Fruit fly (Drosophila melanogaster) whole organism, prepupa: ENCODE measurements around the gene BckdhA.

Experiments used
- Blimp-1 ChIP-seq: fragments of 200-800 bp; sonication (Bioruptor generic); optimal IDR thresholded peaks from 3 replicates; lab custom pipeline; 2017; ENCODE audit warnings: missing biosample characterization, missing genetic modification characterization, mild to moderate bottlenecking, moderate library complexity, missing genetic modification reagents
- CG11294 ChIP-seq: fragments of 200-800 bp; sonication (Bioruptor generic); IDR thresholded peaks from 2 replicates; pipeline ENCODE4 v1.3.6; 2022; ENCODE audit warnings: missing biosample characterization, missing genetic modification characterization
- CG11902 ChIP-seq: fragments of 200-800 bp; sonication (Bioruptor generic); optimal IDR thresholded peaks from 3 replicates; lab custom pipeline; 2016; ENCODE audit warnings: missing biosample characterization, missing genetic modification characterization
- CG15336 ChIP-seq: fragments of 200-800 bp; sonication (Bioruptor generic); IDR thresholded peaks from 2 replicates; pipeline ENCODE4 v1.3.6; 2022; ENCODE audit warnings: missing biosample characterization, missing genetic modification characterization
- CG1621 ChIP-seq: fragments of 200-800 bp; sonication (Bioruptor generic); optimal IDR thresholded peaks from 3 replicates; lab custom pipeline; 2018; ENCODE audit warnings: missing biosample characterization, mild to moderate bottlenecking, missing genetic modification characterization
- CG16779 ChIP-seq: fragments of 200-800 bp; sonication (Bioruptor generic); optimal IDR thresholded peaks from 3 replicates; lab custom pipeline; 2017; ENCODE audit warnings: missing biosample characterization, mild to moderate bottlenecking, missing genetic modification characterization
- CG3032 ChIP-seq: fragments of 200-800 bp; optimal IDR thresholded peaks from 2 replicates; lab custom pipeline; 2019; ENCODE audit warnings: missing biosample characterization, mild to moderate bottlenecking, missing genetic modification characterization, moderate library complexity
- CG31627 ChIP-seq: fragments of 200-800 bp; sonication (Bioruptor generic); optimal IDR thresholded peaks from 3 replicates; lab custom pipeline; 2016; ENCODE audit warnings: missing biosample characterization, missing genetic modification characterization
- CG32006 ChIP-seq: fragments of 200-800 bp; sonication (Bioruptor generic); optimal IDR thresholded peaks from 3 replicates; lab custom pipeline; 2017; ENCODE audit warnings: missing biosample characterization, mild to moderate bottlenecking, missing genetic modification characterization
- CG34406 ChIP-seq: fragments of 200-800 bp; sonication (Bioruptor generic); optimal IDR thresholded peaks from 3 replicates; lab custom pipeline; 2016; ENCODE audit warnings: missing biosample characterization, missing genetic modification characterization
- CG3919 ChIP-seq: fragments of 200-800 bp; sonication (Bioruptor generic); optimal IDR thresholded peaks from 3 replicates; lab custom pipeline; 2016; ENCODE audit warnings: missing biosample characterization, missing genetic modification characterization
- CG4318 ChIP-seq: fragments of 200-800 bp; sonication (Bioruptor generic); optimal IDR thresholded peaks from 3 replicates; lab custom pipeline; 2017; ENCODE audit warnings: missing biosample characterization, mild to moderate bottlenecking, missing genetic modification characterization
- CG6792 ChIP-seq: fragments of 200-800 bp; sonication (Bioruptor generic); optimal IDR thresholded peaks from 3 replicates; lab custom pipeline; 2016; ENCODE audit warnings: missing biosample characterization, missing genetic modification characterization
- CG6808 ChIP-seq: fragments of 200-800 bp; sonication (Bioruptor generic); optimal IDR thresholded peaks from 3 replicates; lab custom pipeline; 2017; ENCODE audit warnings: missing biosample characterization, missing genetic modification characterization, mild to moderate bottlenecking, moderate library complexity, missing genetic modification reagents
- CG7368 ChIP-seq: fragments of 200-800 bp; sonication (Bioruptor generic); optimal IDR thresholded peaks from 3 replicates; lab custom pipeline; 2016; ENCODE audit warnings: missing biosample characterization, missing genetic modification characterization
- CG8119 ChIP-seq: fragments of 200-800 bp; sonication (Bioruptor generic); IDR thresholded peaks from 3 replicates; pipeline ENCODE4 v1.3.6; 2022; ENCODE audit warnings: missing biosample characterization, missing genetic modification characterization
- CG8319 ChIP-seq: fragments of 200-800 bp; sonication (Bioruptor generic); optimal IDR thresholded peaks from 3 replicates; lab custom pipeline; 2016; ENCODE audit warnings: missing biosample characterization, missing genetic modification characterization
- CG9139 ChIP-seq: fragments of 200-800 bp; sonication (Bioruptor generic); optimal IDR thresholded peaks from 3 replicates; lab custom pipeline; 2017; ENCODE audit warnings: missing biosample characterization, mild to moderate bottlenecking, missing genetic modification characterization
- Eip78C ChIP-seq: fragments of 200-800 bp; sonication (Bioruptor generic); peaks from one replicate; lab custom pipeline; 2016; ENCODE audit warnings: missing biosample characterization, missing genetic modification characterization
- Ets21C ChIP-seq: fragments of 200-800 bp; sonication (Bioruptor generic); optimal IDR thresholded peaks from 3 replicates; lab custom pipeline; 2016; ENCODE audit warnings: missing biosample characterization, missing genetic modification characterization
- Hr38 ChIP-seq: sonication (Bioruptor generic); optimal IDR thresholded peaks from 2 replicates; lab custom pipeline; 2016; ENCODE audit warnings: missing biosample characterization, missing genetic modification characterization
- Hr4 ChIP-seq: fragments of 200-800 bp; sonication (Bioruptor generic); optimal IDR thresholded peaks from 3 replicates; lab custom pipeline; 2016; ENCODE audit warnings: missing biosample characterization, missing genetic modification characterization
- Lpt ChIP-seq: fragments of 200-800 bp; sonication (Bioruptor generic); optimal IDR thresholded peaks from 3 replicates; lab custom pipeline; 2016; ENCODE audit warnings: missing biosample characterization, missing genetic modification characterization
- Met ChIP-seq: fragments of 200-800 bp; sonication (Bioruptor generic); optimal IDR thresholded peaks from 3 replicates; lab custom pipeline; 2016; ENCODE audit warnings: missing biosample characterization, missing genetic modification characterization
- Smox ChIP-seq: fragments of 200-800 bp; sonication (Bioruptor generic); optimal IDR thresholded peaks from 3 replicates; lab custom pipeline; 2016; ENCODE audit warnings: missing biosample characterization, missing genetic modification characterization
- Sox102F ChIP-seq: fragments of 200-800 bp; sonication (Bioruptor generic); optimal IDR thresholded peaks from 2 replicates; lab custom pipeline; 2016; ENCODE audit warnings: missing biosample characterization, mild to moderate bottlenecking, missing genetic modification characterization
- Sox14 ChIP-seq: fragments of 200-800 bp; sonication (Bioruptor generic); optimal IDR thresholded peaks from 3 replicates; lab custom pipeline; 2016; ENCODE audit warnings: missing biosample characterization, missing genetic modification characterization
- achi ChIP-seq: fragments of 200-800 bp; sonication (Bioruptor generic); optimal IDR thresholded peaks from 3 replicates; lab custom pipeline; 2016; ENCODE audit warnings: missing biosample characterization, missing genetic modification characterization
- acj6 ChIP-seq: fragments of 200-800 bp; sonication (Bioruptor generic); optimal IDR thresholded peaks from 3 replicates; lab custom pipeline; 2016; ENCODE audit warnings: missing biosample characterization, missing genetic modification characterization
- dac ChIP-seq: fragments of 200-800 bp; sonication (Bioruptor generic); optimal IDR thresholded peaks from 2 replicates; lab custom pipeline; 2017; ENCODE audit warnings: missing biosample characterization, mild to moderate bottlenecking, missing genetic modification characterization
- esn ChIP-seq: fragments of 200-800 bp; sonication (Bioruptor generic); optimal IDR thresholded peaks from 2 replicates; lab custom pipeline; 2016; ENCODE audit warnings: missing biosample characterization, mild to moderate bottlenecking, missing genetic modification characterization, moderate library complexity
- fd59A ChIP-seq: fragments of 200-800 bp; sonication (Bioruptor generic); optimal IDR thresholded peaks from 2 replicates; lab custom pipeline; 2017; ENCODE audit warnings: missing biosample characterization, mild to moderate bottlenecking, missing genetic modification characterization, missing genetic modification reagents
- fd85E ChIP-seq: fragments of 200-800 bp; sonication (Bioruptor generic); optimal IDR thresholded peaks from 3 replicates; lab custom pipeline; 2016; ENCODE audit warnings: missing biosample characterization, missing genetic modification characterization
- fkh ChIP-seq: fragments of 200-800 bp; sonication (Bioruptor generic); optimal IDR thresholded peaks from 3 replicates; lab custom pipeline; 2017; ENCODE audit warnings: missing biosample characterization, mild to moderate bottlenecking, missing genetic modification characterization, moderate library complexity
- lz ChIP-seq: fragments of 200-800 bp; sonication (Bioruptor generic); optimal IDR thresholded peaks from 3 replicates; lab custom pipeline; 2016; ENCODE audit warnings: missing biosample characterization, missing genetic modification characterization
- pdm3 ChIP-seq: fragments of 200-800 bp; sonication (Bioruptor generic); optimal IDR thresholded peaks from 3 replicates; lab custom pipeline; 2016; ENCODE audit warnings: missing biosample characterization, missing genetic modification characterization
- svp ChIP-seq: fragments of 200-800 bp; sonication (Bioruptor generic); peaks from one replicate; lab custom pipeline; 2016; ENCODE audit warnings: missing biosample characterization, missing genetic modification characterization
- topi ChIP-seq: fragments of 200-800 bp; sonication (Bioruptor generic); optimal IDR thresholded peaks from 3 replicates; lab custom pipeline; 2016; ENCODE audit warnings: missing biosample characterization, missing genetic modification characterization

Gene BckdhA

DNA sequence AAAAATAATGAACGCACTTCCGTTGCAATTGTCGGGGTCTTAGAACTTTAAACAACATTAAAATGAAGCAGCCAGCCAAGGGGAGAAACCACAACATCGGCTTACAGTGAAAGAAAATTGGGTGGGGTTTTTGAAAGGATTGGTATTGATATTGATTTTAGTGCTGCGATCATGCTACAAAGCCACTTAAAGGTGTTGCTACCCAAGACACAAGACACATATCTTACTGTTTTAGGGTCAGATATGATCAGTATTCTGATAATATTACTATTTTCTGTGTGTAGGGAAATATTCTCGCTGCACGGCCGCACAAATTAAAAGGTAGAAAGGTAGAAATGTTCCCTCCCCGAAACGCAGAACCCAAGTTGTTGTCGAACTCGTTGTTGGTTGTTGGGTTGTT, 49.5 kb downstream of the BckdhA start (continued):
- TF ChIP-seq acj6 (peak; percentile 62), Ets21C (GFP tag; lab: Kevin White, UChicago) (peak; percentile 36), Sox14 (peak; percentile 61), CG4318 (GFP tag; lab: Kevin White, UChicago) (no peak), topi (GFP tag; lab: Kevin White, UChicago) (peak; percentile 54), CG6792 (peak; percentile 59), Met (GFP tag; lab: Kevin White, UChicago) (peak; percentile 52), achi (GFP tag; lab: Kevin White, UChicago) (peak; percentile 61), CG32006 (GFP tag; lab: Kevin White, UChicago) (peak; percentile 53), CG34406 (GFP tag; lab: Kevin White, UChicago) (peak; percentile 14), CG15336 (GFP tag; lab: Robert Waterston, UW) (peak; percentile 43; the same call in 1 of the 2 replicates), Smox (GFP tag; lab: Kevin White, UChicago) (peak; percentile 53), CG8319 (GFP tag; lab: Kevin White, UChicago) (peak; percentile 43), lz (GFP tag; lab: Kevin White, UChicago) (peak; percentile 47), CG3032 (tag; lab: Kevin White, UChicago) (peak; percentile 63), CG16779 (peak; percentile 25), CG11902 (GFP tag; lab: Kevin White, UChicago) (no peak), esn (GFP tag; lab: Kevin White, UChicago) (peak; percentile 67), CG3919 (GFP tag; lab: Kevin White, UChicago) (peak; percentile 75), CG7368 (GFP tag; lab: Kevin White, UChicago) (peak; percentile 47), fd85E (no peak), CG31627 (GFP tag; lab: Kevin White, UChicago) (peak; percentile 54), Sox102F (GFP tag; lab: Kevin White, UChicago) (peak; percentile 44), fkh (GFP tag; lab: Kevin White, UChicago) (no peak), Eip78C (peak; percentile 88), CG6808 (peak; percentile 64), CG9139 (GFP tag; lab: Kevin White, UChicago) (no peak), Blimp-1 (GFP tag; lab: Kevin White, UChicago) (no peak), Lpt (GFP tag; lab: Kevin White, UChicago) (peak; percentile 28), fd59A (GFP tag; lab: Kevin White, UChicago) (peak; percentile 63), svp (GFP tag; lab: Kevin White, UChicago) (peak; percentile 75), pdm3 (GFP tag; lab: Kevin White, UChicago) (peak; percentile 63), dac (GFP tag; lab: Kevin White, UChicago) (no peak), CG8119 (GFP tag; lab: Robert Waterston, UW) (peak; percentile 39; the same call in 1 of the 3 replicates), CG11294 (no peak), CG1621 (tag; lab: Kevin White, UChicago) (peak; percentile 62), Hr4 (GFP tag; lab: Kevin White, UChicago) (no peak), Hr38 (GFP tag; lab: Kevin White, UChicago) (no peak)
